Worm (Caenorhabditis elegans) whole organism, young adult: ENCODE measurements around the gene fipp-1.

ENCODE experiments used
- B0035.1 ChIP-seq: sonication (generic microtip); optimal IDR thresholded peaks from 2 replicates; lab custom pipeline; 2016; ENCODE audit warnings: missing genetic modification characterization, mild to moderate bottlenecking, missing compliant biosample characterization, missing genotype, missing genetic modification reagents
- B0336.3 ChIP-seq: fragments of 200-800 bp; sonication (Bioruptor generic); IDR thresholded peaks from 2 replicates; pipeline ENCODE4 v1.3.6; 2022; ENCODE audit warnings: missing genetic modification characterization, missing compliant biosample characterization
- F39B2.1 ChIP-seq: fragments of 200-800 bp; sonication (Bioruptor generic); IDR thresholded peaks from 2 replicates; pipeline ENCODE4 v1.3.6; 2022; ENCODE audit warnings: missing genetic modification reagents, missing genetic modification characterization, missing compliant biosample characterization
- Y53G8AR.9 ChIP-seq: fragments of 200-800 bp; sonication (Bioruptor generic); conservative IDR thresholded peaks from 2 replicates; pipeline ENCODE4 v1.3.6; 2022; ENCODE audit warnings: missing genetic modification reagents, missing genetic modification characterization, missing compliant biosample characterization
- ama-1 ChIP-seq, 3 experiments: fragments of 150-350 bp in 1 of 3; sonication (generic microtip) in 2 of 3; optimal IDR thresholded peaks; 2 replicates each; lab custom pipeline; 2014 to 2018; ENCODE audit warnings: missing biosample characterization in 2 of 3, missing genetic modification characterization in 2 of 3, missing genetic modification reagents in 2 of 3
- atf-7 ChIP-seq: sonication (generic microtip); optimal IDR thresholded peaks from 2 replicates; lab custom pipeline; 2017; ENCODE audit warnings: mild to moderate bottlenecking, missing genetic modification characterization, missing compliant biosample characterization
- chd-7 ChIP-seq: sonication (generic microtip); optimal IDR thresholded peaks from 2 replicates; lab custom pipeline; 2016; ENCODE audit warnings: mild to moderate bottlenecking, missing genetic modification characterization, moderate library complexity, missing compliant biosample characterization
- hlh-12 ChIP-seq: sonication (generic microtip); optimal IDR thresholded peaks from 2 replicates; lab custom pipeline; 2016; ENCODE audit warnings: missing genetic modification characterization, missing compliant biosample characterization
- pbrm-1 ChIP-seq: fragments of 200-800 bp; sonication (Bioruptor generic); IDR thresholded peaks from 2 replicates; pipeline ENCODE4 v1.3.6; 2022; ENCODE audit warnings: missing genetic modification reagents, missing genetic modification characterization, missing compliant biosample characterization
- rpc-1 ChIP-seq, 2 experiments: fragments of 150-350 bp in 1 of 2; sonication (generic microtip) in 1 of 2; optimal IDR thresholded peaks; 2 replicates each; lab custom pipeline; 2014 to 2018; ENCODE audit warnings: missing biosample characterization in 1 of 2, missing genetic modification characterization in 1 of 2, missing genetic modification reagents in 1 of 2, missing genotype in 1 of 2
- sea-2 ChIP-seq: fragments of 200-800 bp; sonication (Bioruptor generic); IDR thresholded peaks from 2 replicates; pipeline ENCODE4 v1.3.6; 2022; ENCODE audit warnings: missing genetic modification characterization, missing compliant biosample characterization
- snpc-4 ChIP-seq, 5 experiments: fragments of 150-350 bp in 1 of 5; sonication (generic microtip) in 4 of 5; optimal IDR thresholded peaks; 2 replicates each; lab custom pipeline; 2014 to 2018; ENCODE audit warnings: missing genetic modification characterization in 5 of 5, missing biosample characterization in 3 of 5, antibody characterized with exemption in 2 of 5, mild to moderate bottlenecking in 2 of 5, missing compliant biosample characterization in 2 of 5, missing genotype in 2 of 5, moderate library complexity in 2 of 5, missing genetic modification reagents in 1 of 5

ce11 chrV:4371309-4371933 is at the start of gene fipp-1, which contains the start of gene gmpr-1:
- no peak for TF ChIP-seq B0336.3 (GFP tag; lab: Robert Waterston, UW)
- TF ChIP-seq rpc-1 (optimal IDR thresholded peaks at IDR 0.05; lab: Kevin White, UChicago): no peak
- TF ChIP-seq rpc-1 (tag; optimal IDR thresholded peaks at IDR 0.05; lab: Kevin White, UChicago): no peak
- TF ChIP-seq ama-1 (optimal IDR thresholded peaks at IDR 0.05; lab: Kevin White, UChicago): no peak
- TF ChIP-seq ama-1 (GFP tag; optimal IDR thresholded peaks at IDR 0.05; lab: Kevin White, UChicago): no peak
- TF ChIP-seq sea-2 (GFP tag; lab: Robert Waterston, UW): no peak
- no peak for TF ChIP-seq F39B2.1
- no peak for TF ChIP-seq hlh-12 (tag; lab: Kevin White, UChicago)
- no peak for TF ChIP-seq snpc-4 (GFP tag; optimal IDR thresholded peaks at IDR 0.05; lab: Kevin White, UChicago)
- TF ChIP-seq snpc-4 (tag; optimal IDR thresholded peaks at IDR 0.05; lab: Kevin White, UChicago): no peak
- TF ChIP-seq pbrm-1 (GFP tag; lab: Robert Waterston, UW): no peak
- no peak for TF ChIP-seq chd-7 (tag; lab: Kevin White, UChicago)
- TF ChIP-seq atf-7 (tag; lab: Kevin White, UChicago): no peak
- no peak for TF ChIP-seq Y53G8AR.9 (GFP tag; lab: Robert Waterston, UW)
- no peak for TF ChIP-seq B0035.1 (tag; lab: Kevin White, UChicago)
